2 worm cellular contexts compared by ENCODE assay signal in the genomic region with DNA sequence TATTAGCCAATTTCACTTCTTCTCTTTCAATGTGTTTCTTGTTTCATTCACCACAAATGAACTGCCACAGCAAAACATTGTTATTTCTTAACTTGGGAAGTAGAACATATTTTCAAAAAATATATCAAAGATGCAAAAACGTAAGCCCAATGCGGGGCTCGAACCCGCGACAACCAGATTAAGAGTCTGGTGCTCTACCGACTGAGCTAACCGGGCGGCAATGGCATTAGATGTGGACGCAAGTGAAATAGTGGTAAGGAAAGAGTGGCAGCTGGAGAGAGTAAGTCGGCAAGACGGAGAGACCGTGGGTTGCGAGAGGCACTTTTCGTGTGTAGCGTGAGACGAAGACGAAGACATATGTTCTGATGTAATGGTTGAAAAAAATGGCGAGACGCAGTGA.
TF ChIP-seq lines count a peak whose summit lies in the region.

No protein-coding gene starts in this region.

TF ChIP-seq in whole organism, L4 larva, 104 proteins besides CTCF, POLR2A, EP300 and RAD21 (continued from another document):
- TF ChIP-seq zfp-2 (tag; optimal IDR thresholded peaks at IDR 0.05; lab: Kevin White, UChicago) (peak; percentile 62), hlh-11 (tag; optimal IDR thresholded peaks at IDR 0.05; lab: Kevin White, UChicago) (no peak), tag-97 (GFP tag; IDR thresholded peaks at IDR 0.05; lab: Robert Waterston, UW) (no peak), nhr-76 (tag; optimal IDR thresholded peaks at IDR 0.05; lab: Kevin White, UChicago) (no peak), nhr-11 (tag; optimal IDR thresholded peaks at IDR 0.05; lab: Kevin White, UChicago) (peak; percentile 52), daf-12 (tag; optimal IDR thresholded peaks at IDR 0.05; lab: Kevin White, UChicago) (no peak), mxl-2 (GFP tag; conservative IDR thresholded peaks at IDR 0.05; lab: Robert Waterston, UW) (peak; percentile 74), lsy-2 (tag; optimal IDR thresholded peaks at IDR 0.05; lab: Kevin White, UChicago) (peak in 1 of 2 experiments; percentile 13), rbr-2 (tag; optimal IDR thresholded peaks at IDR 0.05; lab: Kevin White, UChicago) (peak; percentile 86), nhr-10 (tag; optimal IDR thresholded peaks at IDR 0.05; lab: Kevin White, UChicago) (no peak), nhr-237 (tag; optimal IDR thresholded peaks at IDR 0.05; lab: Kevin White, UChicago) (no peak), skn-1 (tag; optimal IDR thresholded peaks at IDR 0.05; lab: Kevin White, UChicago) (peak; percentile 19), lim-7 (GFP tag; IDR thresholded peaks at IDR 0.05; lab: Robert Waterston, UW) (peak; percentile 98), unc-130 (GFP tag; optimal IDR thresholded peaks at IDR 0.05; lab: Kevin White, UChicago) (peak; percentile 69), aha-1 (tag; lab: Kevin White, UChicago) (peak; percentile 96), php-3 (GFP tag; IDR thresholded peaks at IDR 0.05; lab: Robert Waterston, UW) (no peak), unc-62 (GFP tag; optimal IDR thresholded peaks at IDR 0.05 in 1 of 2; lab: Kevin White, UChicago) (peak in 1 of 2 experiments; percentile 97), unc-62 (tag; optimal IDR thresholded peaks at IDR 0.05; lab: Kevin White, UChicago) (no peak), madf-5 (GFP tag; IDR thresholded peaks at IDR 0.05; lab: Robert Waterston, UW) (peak in 1 of 2 experiments; percentile 88), zfp-3 (GFP tag; conservative IDR thresholded peaks at IDR 0.05; lab: Robert Waterston, UW) (peak; percentile 76; the same call in 1 of the 2 replicates), spr-3 (GFP tag; optimal IDR thresholded peaks at IDR 0.05; lab: Kevin White, UChicago) (peak; percentile 71), dmd-9 (GFP tag; IDR thresholded peaks at IDR 0.05; lab: Robert Waterston, UW) (peak; percentile 70; the same call in 1 of the 2 replicates), pha-4 (GFP tag; IDR thresholded peaks at IDR 0.05; lab: Robert Waterston, UW) (peak; percentile 95), pha-4 (tag; optimal IDR thresholded peaks at IDR 0.05; lab: Kevin White, UChicago) (no peak), nhr-41 (GFP tag; IDR thresholded peaks at IDR 0.05; lab: Robert Waterston, UW) (peak; percentile 94), saeg-2 (GFP tag; IDR thresholded peaks at IDR 0.05; lab: Robert Waterston, UW) (peak; percentile 72; the same call in 1 of the 2 replicates), zip-2 (tag; optimal IDR thresholded peaks at IDR 0.05; lab: Kevin White, UChicago) (peak; percentile 83), egl-27 (tag; optimal IDR thresholded peaks at IDR 0.05; lab: Kevin White, UChicago) (no peak), madf-9 (GFP tag; conservative IDR thresholded peaks at IDR 0.05; lab: Robert Waterston, UW) (peak; percentile 85), duxl-1 (tag; optimal IDR thresholded peaks at IDR 0.05; lab: Kevin White, UChicago; ENCODE audit: poor library complexity) (peak; percentile 90), daf-8 (GFP tag; IDR thresholded peaks at IDR 0.05; lab: Robert Waterston, UW) (peak; percentile 80; the same call in 1 of the 2 replicates), aly-2 (tag; optimal IDR thresholded peaks at IDR 0.05; lab: Kevin White, UChicago) (no peak), Y5F2A.4 (GFP tag; optimal IDR thresholded peaks at IDR 0.05; lab: Kevin White, UChicago) (peak; percentile 84), daf-19 (GFP tag; conservative IDR thresholded peaks at IDR 0.05; lab: Robert Waterston, UW) (peak; percentile 94), zag-1 (tag; optimal IDR thresholded peaks at IDR 0.05; lab: Kevin White, UChicago) (peak; percentile 46), vab-7 (GFP tag; IDR thresholded peaks at IDR 0.05; lab: Robert Waterston, UW) (peak; percentile 97), lin-15B (tag; optimal IDR thresholded peaks at IDR 0.05; lab: Kevin White, UChicago) (no peak), spr-1 (tag; optimal IDR thresholded peaks at IDR 0.05; lab: Kevin White, UChicago) (peak; percentile 69), egl-43 (GFP tag; IDR thresholded peaks at IDR 0.05; lab: Robert Waterston, UW) (no peak), snpc-1.2 (GFP tag; IDR thresholded peaks at IDR 0.05; lab: Robert Waterston, UW) (peak; percentile 93), nhr-42 (GFP tag; IDR thresholded peaks at IDR 0.05; lab: Robert Waterston, UW) (peak; percentile 77; the same call in 1 of the 2 replicates), lin-13 (GFP tag; optimal IDR thresholded peaks at IDR 0.05; lab: Kevin White, UChicago) (peak; percentile 37), F10B5.3 (tag; optimal IDR thresholded peaks at IDR 0.05; lab: Kevin White, UChicago) (peak; percentile 82), mxl-3 (GFP tag; optimal IDR thresholded peaks at IDR 0.05; lab: Kevin White, UChicago) (peak; percentile 76), lin-39 (tag; optimal IDR thresholded peaks at IDR 0.05; lab: Kevin White, UChicago) (no peak), ztf-11 (tag; optimal IDR thresholded peaks at IDR 0.05; lab: Kevin White, UChicago) (no peak), ceh-82 (tag; optimal IDR thresholded peaks at IDR 0.05; lab: Kevin White, UChicago) (no peak), tra-1 (GFP tag; IDR thresholded peaks at IDR 0.05; lab: Robert Waterston, UW) (peak; percentile 93), hif-1 (tag; optimal IDR thresholded peaks at IDR 0.05; lab: Kevin White, UChicago) (peak in 1 of 2 experiments; percentile 21), dmd-8 (GFP tag; IDR thresholded peaks at IDR 0.05; lab: Robert Waterston, UW) (peak; percentile 95), cey-2 (tag; optimal IDR thresholded peaks at IDR 0.05; lab: Kevin White, UChicago; ENCODE audit: borderline replicate concordance, insufficient read depth) (peak; percentile 84), ceh-20 (GFP tag; IDR thresholded peaks at IDR 0.05; lab: Robert Waterston, UW) (peak; percentile 87)

TF ChIP-seq in whole organism, late embryonic, 69 proteins besides CTCF, POLR2A, EP300 and RAD21 (continued from another document):
- TF ChIP-seq tbx-7 (tag; optimal IDR thresholded peaks at IDR 0.05; lab: Kevin White, UChicago) (peak; percentile 71), unc-55 (GFP tag; optimal IDR thresholded peaks at IDR 0.05; lab: Kevin White, UChicago) (no peak), sdc-2 (tag; optimal IDR thresholded peaks at IDR 0.05; lab: Kevin White, UChicago) (peak; percentile 94), ceh-31 (tag; optimal IDR thresholded peaks at IDR 0.05; lab: Kevin White, UChicago) (peak; percentile 88), lin-11 (tag; optimal IDR thresholded peaks at IDR 0.05; lab: Kevin White, UChicago) (peak; percentile 94), sox-2 (GFP tag; IDR thresholded peaks at IDR 0.05; lab: Robert Waterston, UW) (peak; percentile 95), unc-86 (tag; optimal IDR thresholded peaks at IDR 0.05; lab: Kevin White, UChicago) (peak; percentile 96), elt-2 (tag; optimal IDR thresholded peaks at IDR 0.05; lab: Kevin White, UChicago) (peak; percentile 98), pros-1 (tag; optimal IDR thresholded peaks at IDR 0.05; lab: Kevin White, UChicago) (peak; percentile 13), hlh-15 (tag; optimal IDR thresholded peaks at IDR 0.05; lab: Kevin White, UChicago) (peak; percentile 96)
